Worm (Caenorhabditis elegans) whole organism, L3 larva: Measurements from ENCODE around the gene W04H10.1.

ENCODE experiments used
- R02D3.7 ChIP-seq: fragments of 150-350 bp; optimal IDR thresholded peaks from 2 replicates; lab custom pipeline; 2014; ENCODE audit warnings: missing biosample characterization, missing genetic modification characterization
- egl-5 ChIP-seq: fragments of 150-350 bp; optimal IDR thresholded peaks from 2 replicates; lab custom pipeline; 2017; ENCODE audit warnings: missing biosample characterization, missing genetic modification reagents, missing genetic modification characterization, inconsistent platforms
- fkh-10 ChIP-seq: sonication (generic microtip); optimal IDR thresholded peaks from 2 replicates; lab custom pipeline; 2017; ENCODE audit warnings: missing biosample characterization, missing genetic modification reagents, missing genetic modification characterization
- lin-15B ChIP-seq: fragments of 150-350 bp; optimal IDR thresholded peaks from 2 replicates; lab custom pipeline; 2014; ENCODE audit warnings: missing biosample characterization, missing genetic modification characterization

DNA sequence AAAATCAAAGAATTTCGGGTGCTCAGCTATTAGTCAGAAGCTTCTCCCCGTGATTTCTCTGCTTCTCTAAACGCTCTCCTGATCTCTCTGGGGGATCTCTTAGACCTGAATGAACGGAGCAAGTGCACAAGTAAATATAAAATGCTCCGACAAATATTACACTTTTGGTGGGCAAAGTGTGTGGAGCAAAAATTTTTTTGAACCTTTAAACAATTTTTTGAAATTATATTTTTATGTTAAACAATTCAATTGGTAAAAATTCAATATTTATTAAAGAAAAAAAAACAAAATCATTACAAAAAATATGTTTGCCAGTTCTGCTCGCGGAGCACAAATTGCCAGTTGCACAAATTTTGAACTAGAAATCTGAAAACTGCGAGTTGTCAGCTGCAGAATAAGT is 30.6 kb downstream of the W04H10.1 start, which contains the start of gene K07E8.6:
- no peak for TF ChIP-seq lin-15B (tag; lab: Kevin White, UChicago)
- TF ChIP-seq egl-5 = no peak
- no peak for TF ChIP-seq R02D3.7 (tag; lab: Kevin White, UChicago)
- TF ChIP-seq fkh-10 (GFP tag; lab: Kevin White, UChicago) = no peak
